Worm (Caenorhabditis elegans) whole organism, L1 larva: ENCODE measurements around the gene F26A1.4.

Experiments used
- F16B12.6 ChIP-seq: fragments of 150-350 bp; optimal IDR thresholded peaks from 2 replicates; lab custom pipeline; 2014; ENCODE audit warnings: missing biosample characterization, missing genetic modification characterization
- ama-1 ChIP-seq: fragments of 150-350 bp; optimal IDR thresholded peaks from 2 replicates; lab custom pipeline; 2014

DNA sequence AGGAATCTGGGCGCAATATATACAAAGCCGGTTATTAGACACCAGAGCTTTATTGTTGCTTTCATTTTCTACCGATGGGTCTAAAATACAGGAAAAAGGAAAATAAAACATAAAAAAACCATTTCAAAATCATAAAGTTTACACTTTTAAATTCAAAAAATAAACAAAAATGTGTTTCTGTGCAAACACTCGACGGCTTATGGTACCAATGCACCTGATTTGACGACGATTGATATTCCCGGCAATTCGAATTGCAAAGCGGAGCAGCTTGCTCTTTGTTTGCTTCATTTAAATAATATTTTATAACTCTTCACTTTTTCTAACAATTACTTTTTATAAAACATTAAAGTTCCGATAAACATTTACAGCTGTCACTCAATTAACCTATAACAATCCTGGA is 32.8 kb downstream of the F26A1.4 start, which contains the start of gene F26A1.1:
- TF ChIP-seq F16B12.6 (peak; percentile 82), ama-1 (lab: Kevin White, UChicago) (no peak)
